Fruit fly (Drosophila melanogaster): ENCODE results near the gene CG9312.

DNA sequence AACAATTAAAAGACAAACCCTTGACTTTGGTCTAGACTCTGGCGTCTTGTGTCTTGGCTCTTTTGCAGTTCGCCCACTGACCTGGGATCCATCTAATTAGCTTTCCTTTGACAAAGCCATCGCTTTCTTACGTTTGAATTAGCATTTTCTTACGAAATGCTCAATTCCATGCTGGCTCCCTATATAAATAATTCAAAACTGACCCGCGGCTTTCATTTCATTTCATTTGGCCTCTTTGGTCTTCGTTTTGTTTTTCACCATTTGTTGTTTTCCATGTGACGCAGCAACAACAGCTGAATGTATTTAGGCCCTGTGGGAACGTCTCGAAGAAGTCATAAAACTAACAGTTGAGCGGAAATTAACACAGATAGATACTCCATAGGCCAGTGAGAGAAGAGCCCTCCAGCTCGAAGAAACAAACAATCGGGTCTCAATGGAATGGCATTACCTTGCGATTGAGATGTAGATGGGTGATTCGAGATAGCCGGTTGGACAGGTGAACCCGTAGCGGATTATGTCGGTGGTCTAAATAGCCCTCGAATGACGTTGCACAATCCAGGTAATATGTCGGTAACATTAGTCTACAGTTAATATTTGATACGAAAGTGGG, 41.4 kb upstream of the CG9312 start:
- TF ChIP-seq CG12768 (GFP tag; optimal IDR thresholded peaks at IDR 0.05) (no peak), Crg-1 (GFP tag; optimal IDR thresholded peaks at IDR 0.05) (no peak), kay (GFP tag; ENCODE audit: borderline replicate concordance) (peak; percentile 7), CG1620 (GFP tag; optimal IDR thresholded peaks at IDR 0.05) (no peak)

Measured in whole organism, adult.